Worm (Caenorhabditis elegans) whole organism, dauer: ENCODE measurements around the gene nhr-135.

Experiments used
- unc-62 ChIP-seq: sonication (generic microtip); optimal IDR thresholded peaks from 2 replicates; lab custom pipeline; 2017; ENCODE audit warnings: missing biosample characterization, missing genetic modification reagents, missing genetic modification characterization

nhr-135 gene

DNA sequence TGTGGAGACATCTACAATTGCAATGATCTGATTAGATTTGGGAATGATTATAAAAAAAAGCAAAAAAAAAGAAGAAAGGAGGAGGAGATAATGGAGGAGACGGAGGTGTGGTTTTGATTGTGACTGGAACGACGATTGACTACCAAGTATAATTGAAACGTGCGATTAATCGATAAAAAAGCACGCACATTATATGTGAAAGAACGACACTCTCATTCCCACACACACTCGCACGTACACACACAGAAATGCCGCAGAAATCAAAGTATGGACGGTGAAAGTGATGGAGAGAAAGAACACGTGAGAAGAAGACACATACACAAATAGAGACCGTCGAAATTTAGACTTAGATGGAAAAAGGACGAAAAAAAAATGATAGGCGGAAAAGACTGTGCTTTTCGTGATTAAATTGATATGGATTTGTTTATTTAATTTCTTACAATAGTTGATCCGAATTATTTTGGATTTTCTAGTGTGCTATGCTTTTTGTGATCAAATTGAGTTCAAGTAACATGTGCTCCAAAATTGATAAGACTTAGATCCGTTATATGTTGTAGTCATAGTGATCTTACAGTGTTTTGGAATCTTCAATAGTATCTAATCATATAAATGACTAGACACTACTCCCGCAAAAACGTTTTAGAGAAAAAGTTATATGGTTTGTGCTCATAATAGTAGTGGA is at the start of gene nhr-135:
TSS of gene nhr-135 (minus strand) at position 51 of the 682 bp plus-strand sequence.
- TF ChIP-seq unc-62 (GFP tag; lab: Kevin White, UChicago) = no peak

DNA sequence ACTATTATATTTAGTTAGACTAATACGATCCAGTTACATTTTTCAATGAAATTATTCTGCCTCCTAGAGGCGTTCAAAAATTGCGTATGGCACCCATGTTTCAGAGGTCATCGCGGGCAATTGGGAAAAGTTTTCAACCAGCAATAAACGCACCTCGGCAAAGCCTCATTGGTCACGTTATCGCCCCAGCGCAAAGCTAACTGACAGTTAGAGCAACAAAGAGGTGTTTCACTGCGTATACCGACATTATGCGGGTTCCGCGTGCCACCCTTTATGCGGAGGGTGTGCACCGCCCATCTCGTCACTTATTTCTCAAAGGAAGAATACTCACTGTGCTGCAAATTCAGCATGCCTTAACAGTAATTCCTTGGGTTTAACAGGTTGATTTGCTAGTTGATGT is 49.1 kb upstream of the nhr-135 start:
- no peak for TF ChIP-seq unc-62 (GFP tag; lab: Kevin White, UChicago)

DNA sequence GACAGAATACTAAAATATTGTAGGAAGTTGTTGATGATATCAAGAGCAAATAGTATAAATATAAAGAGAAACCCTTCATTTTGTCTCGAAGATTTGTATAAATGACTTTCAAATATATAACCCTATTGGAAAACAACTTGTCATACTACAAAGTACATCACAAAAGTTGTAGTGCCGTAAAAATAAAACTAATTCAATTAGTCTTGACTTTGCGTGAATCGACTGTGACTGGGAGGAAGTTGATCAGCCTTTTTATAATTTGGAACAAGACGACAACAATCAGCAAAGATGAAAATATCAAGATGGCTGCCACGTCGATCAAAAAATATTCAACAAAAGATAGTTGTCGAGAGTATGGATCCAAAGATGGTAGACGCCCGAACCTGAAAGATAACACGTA is 48.3 kb upstream of the nhr-135 start, which contains the start of gene ugt-40:
TSS of gene ugt-40 (minus strand) at position 101 of the 400 bp plus-strand sequence.
- TF ChIP-seq unc-62 (GFP tag; lab: Kevin White, UChicago) = no peak

DNA sequence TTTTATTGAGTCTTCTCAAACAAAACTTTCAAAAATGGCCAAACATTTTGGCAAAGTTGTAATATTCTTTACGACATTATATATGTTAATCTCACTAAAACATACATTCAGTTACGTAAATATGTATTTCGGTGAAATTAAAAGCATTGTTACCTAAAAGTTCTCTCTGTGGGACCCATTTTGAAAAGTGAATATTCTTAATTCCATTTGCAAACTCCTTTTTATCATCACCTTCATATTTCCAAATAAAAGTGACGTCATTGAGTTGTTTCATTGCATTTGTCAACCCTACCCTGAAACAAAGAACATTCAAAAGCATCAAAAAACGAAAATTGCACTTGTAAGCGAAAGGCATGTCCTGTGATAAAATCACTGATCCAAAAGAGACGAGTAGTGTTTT is 46.8 kb upstream of the nhr-135 start:
- TF ChIP-seq unc-62 (GFP tag; lab: Kevin White, UChicago) = no peak

DNA sequence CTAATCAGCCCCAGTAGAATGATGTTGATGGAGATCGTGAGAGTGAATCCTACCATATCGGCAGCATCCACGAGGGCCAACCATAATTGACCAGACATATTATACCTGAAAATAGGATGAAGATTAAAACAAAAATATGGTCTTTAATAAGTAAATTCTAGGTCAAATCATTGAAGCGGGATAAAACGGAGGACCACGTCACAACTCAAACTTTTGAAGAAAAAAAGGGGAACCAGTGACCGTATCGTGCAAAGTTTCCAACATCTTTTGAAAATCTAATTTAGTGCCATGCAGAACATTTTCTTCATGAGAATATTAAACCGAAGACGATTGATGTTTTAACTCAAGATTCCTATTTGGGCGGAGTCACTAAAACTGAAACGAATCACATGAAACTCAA is 44.8 kb upstream of the nhr-135 start, which contains the start of gene str-112:
TSS of gene str-112 (minus strand) at position 101 of the 400 bp plus-strand sequence.
- no peak for TF ChIP-seq unc-62 (GFP tag; lab: Kevin White, UChicago)

DNA sequence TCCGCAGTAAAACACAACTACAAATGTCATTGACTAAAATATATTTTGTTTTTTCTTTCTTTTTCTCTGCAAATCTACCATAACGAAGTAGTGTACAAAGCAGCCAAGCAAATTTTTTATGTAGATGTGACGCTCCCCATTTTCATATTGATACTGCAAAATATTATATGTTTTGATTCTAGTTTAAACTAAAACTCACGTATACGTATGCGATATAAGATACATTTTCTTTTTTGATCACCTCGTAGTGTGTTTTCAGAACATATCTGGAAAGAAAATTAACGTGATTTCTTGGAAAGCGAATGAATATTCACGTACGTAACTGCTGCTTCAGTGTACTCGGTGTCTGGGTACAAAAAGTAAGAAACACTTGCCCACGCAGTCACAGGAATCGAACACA is 43.3 kb upstream of the nhr-135 start:
- TF ChIP-seq unc-62 (GFP tag; lab: Kevin White, UChicago) = no peak

DNA sequence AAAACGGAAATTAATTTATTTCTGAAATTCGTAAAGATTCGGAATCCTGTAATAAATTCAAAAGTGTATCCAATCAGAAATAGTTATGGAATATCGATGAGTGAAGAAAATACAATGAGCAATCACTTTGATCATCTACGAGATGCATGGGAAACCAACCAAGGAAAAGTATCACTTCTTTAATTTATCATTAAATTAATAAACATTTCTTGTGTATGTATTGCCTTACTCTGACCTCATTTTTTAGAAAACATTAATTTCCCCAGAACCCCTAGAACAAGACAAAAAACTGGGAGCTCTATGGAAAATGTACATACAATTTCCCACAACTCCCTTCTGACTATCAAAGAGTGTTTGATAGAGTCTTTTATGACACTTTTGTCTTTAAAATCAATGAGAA is 40.4 kb upstream of the nhr-135 start, which contains the start of gene F10D2.16:
TSS of gene F10D2.16 (plus strand) at position 301 of the 400 bp plus-strand sequence.
- no peak for TF ChIP-seq unc-62 (GFP tag; lab: Kevin White, UChicago)

DNA sequence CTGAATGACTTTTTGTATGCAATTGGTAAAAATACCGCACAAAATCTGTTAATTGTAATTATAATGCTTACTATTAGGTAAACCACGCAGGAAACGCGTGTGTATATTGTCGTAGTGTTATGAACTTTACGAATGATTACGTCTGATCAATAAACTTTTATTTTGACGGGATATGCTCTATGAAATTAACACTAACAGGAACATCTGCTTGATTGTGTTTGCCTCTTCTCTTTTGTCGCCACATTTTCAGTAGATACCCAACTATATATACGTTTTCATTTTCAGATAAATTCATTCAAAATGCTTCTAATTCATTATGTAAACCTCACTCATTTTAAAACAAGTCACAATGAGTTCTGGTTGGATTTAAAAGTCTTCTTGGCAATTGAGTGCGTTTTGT is 38.7 kb upstream of the nhr-135 start, which contains the start of gene sre-10:
TSS of gene sre-10 (plus strand) at position 301 of the 400 bp plus-strand sequence.
- no peak for TF ChIP-seq unc-62 (GFP tag; lab: Kevin White, UChicago)

DNA sequence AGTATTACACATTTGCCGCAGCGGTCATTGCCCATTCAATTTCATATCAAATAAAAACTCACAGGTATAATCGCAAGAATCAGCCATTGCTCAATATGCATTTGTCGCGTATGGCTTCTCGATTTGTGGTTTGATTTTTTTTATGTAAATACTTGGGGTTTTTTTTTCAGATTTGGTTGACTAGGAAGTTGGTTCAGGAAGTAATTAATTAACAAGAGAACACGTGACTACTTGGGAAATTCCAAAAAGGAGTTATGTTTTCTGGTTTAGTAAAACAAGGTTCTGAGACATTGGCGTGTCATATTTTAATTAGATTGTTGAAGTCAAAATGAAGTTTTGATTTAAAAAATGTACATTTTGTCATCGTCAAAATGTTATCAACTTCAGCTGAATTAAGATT is 37.4 kb upstream of the nhr-135 start, which contains the start of gene srx-36:
TSS of gene srx-36 (minus strand) at position 101 of the 400 bp plus-strand sequence.
- no peak for TF ChIP-seq unc-62 (GFP tag; lab: Kevin White, UChicago)

DNA sequence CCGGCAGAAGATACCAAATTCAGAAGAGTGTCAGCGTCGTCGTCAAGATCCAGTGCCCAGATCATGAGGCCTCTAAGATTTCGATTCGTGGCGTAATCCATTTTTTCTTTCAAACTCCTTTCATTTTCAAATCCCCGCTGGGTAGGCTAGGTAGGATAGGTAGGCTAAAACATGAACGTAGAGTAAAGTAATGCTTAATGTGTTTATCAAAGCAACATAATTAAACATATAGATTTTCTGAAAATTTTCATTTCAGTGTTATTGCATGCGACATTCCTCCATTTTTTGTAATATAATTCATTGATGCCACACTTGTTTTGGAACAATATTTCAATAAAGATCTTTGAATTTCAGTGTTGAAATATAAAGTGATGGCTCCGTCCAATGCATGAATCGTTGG is 35.9 kb upstream of the nhr-135 start, which contains the start of gene T01C4.8:
TSS of gene T01C4.8 (minus strand) at position 101 of the 400 bp plus-strand sequence.
- TF ChIP-seq unc-62 (GFP tag; lab: Kevin White, UChicago) = no peak

DNA sequence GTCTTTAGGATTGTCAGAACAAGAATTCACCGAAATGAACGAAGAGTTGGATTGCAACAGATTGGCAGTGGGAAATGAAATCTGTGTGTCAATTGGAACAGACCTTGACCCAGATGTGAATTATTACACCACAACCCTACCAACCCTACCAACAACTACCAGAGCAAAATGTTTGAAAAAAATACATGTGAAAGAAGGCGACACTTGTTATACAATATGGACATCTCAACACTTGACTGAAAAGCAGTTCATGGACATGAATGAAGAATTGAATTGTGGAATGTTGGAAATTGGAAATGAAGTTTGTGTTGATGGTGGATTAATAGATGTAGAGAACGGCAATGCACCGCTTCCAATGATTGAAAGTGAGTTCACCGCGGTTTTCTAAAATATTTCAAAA is 30.4 kb upstream of the nhr-135 start:
- TF ChIP-seq unc-62 (GFP tag; lab: Kevin White, UChicago) = no peak

DNA sequence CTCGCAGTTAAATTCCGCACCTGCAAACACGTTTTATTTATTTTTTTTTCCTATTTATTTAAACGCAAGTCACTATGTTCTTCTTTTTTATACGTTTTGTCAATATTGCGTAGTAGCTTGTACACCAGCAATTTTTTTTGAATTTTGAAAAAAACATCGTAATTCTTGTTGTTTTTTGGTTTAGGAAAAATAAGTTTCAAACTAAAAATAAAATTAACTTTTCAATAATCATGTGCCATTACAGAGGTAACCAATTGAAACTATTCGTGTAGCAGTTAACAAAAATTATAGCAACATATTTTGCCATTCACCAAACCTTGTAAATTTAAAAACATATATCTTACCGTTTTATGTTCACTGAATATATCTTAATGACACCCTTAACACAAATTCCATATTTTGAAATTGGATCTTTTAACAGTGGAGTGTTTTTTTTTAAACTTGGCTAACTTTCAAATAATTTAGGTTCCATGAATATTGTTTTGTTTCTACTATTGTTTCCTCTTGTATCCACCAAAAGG is 29.7 kb upstream of the nhr-135 start, which contains the start of gene lmd-5:
TSS of gene lmd-5 (plus strand) at position 471 of the 521 bp plus-strand sequence.
- TF ChIP-seq unc-62 (GFP tag; lab: Kevin White, UChicago) = no peak

DNA sequence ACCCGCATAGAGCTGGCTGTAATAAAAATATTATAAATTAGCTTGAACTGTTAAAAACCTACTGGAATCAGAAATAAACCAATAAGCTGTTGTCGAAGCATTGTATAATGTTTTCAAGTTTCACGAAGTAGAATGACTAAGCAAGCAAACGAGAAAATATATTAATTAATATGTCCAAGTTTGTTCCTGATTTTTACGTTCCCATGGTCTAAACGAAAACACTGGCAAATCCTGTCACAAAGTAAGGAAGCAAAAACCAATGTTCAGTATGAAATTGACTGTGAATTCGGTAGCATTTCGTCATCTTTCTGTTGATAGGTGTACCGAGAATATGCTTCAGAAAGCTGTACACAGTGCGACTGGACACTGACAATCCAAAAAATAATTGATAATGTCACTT is 26.6 kb upstream of the nhr-135 start, which contains the start of gene srx-34:
TSS of gene srx-34 (minus strand) at position 101 of the 400 bp plus-strand sequence.
- no peak for TF ChIP-seq unc-62 (GFP tag; lab: Kevin White, UChicago)

DNA sequence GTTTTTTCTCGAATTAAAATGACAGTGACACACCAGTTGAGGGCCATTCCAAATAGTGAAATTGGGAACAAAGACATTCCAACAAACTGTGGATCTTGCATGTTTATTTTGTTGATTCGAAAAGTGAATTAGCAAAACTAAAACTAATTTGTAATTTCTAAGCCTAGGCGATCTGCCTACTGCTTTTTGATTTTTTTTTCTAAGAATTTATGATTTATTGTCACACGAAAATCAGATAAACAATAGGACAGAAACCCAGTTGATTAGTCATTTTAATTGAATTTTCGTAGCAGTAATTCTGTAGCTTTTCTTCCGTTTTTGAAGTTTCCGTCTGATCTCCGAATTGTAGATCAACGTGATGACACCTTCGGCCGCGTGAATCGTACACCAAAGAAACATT is 25.2 kb upstream of the nhr-135 start, which contains the start of gene srx-33:
TSS of gene srx-33 (minus strand) at position 101 of the 400 bp plus-strand sequence.
- TF ChIP-seq unc-62 (GFP tag; lab: Kevin White, UChicago) = no peak

DNA sequence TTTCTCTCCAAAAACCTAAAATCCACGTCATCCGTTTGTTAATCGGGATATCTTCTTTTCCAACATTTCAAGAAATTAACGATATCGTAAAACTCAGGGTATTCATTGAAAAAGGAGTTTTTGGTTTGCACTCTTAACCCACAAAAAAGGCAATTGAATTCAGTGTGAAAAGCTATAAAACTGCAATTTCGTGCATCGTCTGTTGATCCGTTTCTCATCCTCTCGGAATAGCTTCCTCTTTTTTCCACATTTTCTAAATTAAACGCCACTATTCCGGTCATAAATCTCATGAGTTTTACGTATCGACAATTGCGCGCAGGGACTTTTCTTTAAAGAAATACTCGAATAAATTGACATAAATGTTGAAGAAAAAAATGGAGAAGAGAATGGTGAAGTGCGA is 18.7 kb upstream of the nhr-135 start:
- TF ChIP-seq unc-62 (GFP tag; lab: Kevin White, UChicago) = no peak

DNA sequence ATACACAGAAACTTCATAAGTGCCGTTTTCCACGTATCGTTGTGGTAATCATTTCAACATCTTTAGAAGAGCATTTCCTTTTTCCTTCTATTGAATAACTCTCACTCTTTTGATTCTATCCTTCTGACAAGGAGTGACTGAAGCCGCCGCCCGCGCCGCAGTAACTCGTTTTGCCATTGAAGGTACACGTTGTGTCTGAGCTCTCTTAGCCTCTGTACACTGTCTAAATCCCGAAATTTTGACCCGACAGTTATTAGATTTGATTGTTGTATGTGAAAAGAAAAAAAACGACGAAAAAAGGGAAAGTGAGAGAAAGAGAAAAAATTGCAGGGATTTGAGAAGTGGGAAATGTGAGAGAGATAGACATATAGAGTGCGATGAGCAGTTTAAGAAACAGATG is 17.7 kb upstream of the nhr-135 start:
- no peak for TF ChIP-seq unc-62 (GFP tag; lab: Kevin White, UChicago)
